Worm (Caenorhabditis elegans) whole organism, L3 larva: ENCODE data around the gene T22E5.6.

Source experiments
- aly-2 ChIP-seq: fragments of 150-350 bp; optimal IDR thresholded peaks from 2 replicates; lab custom pipeline; 2014; ENCODE audit warnings: missing biosample characterization, missing genetic modification characterization
- ceh-82 ChIP-seq: fragments of 150-350 bp; optimal IDR thresholded peaks from 2 replicates; lab custom pipeline; 2014; ENCODE audit warnings: missing biosample characterization, missing genetic modification characterization
- egl-27 ChIP-seq: sonication (generic microtip); optimal IDR thresholded peaks from 4 replicates; lab custom pipeline; 2017; ENCODE audit warnings: missing biosample characterization, missing genetic modification reagents, missing genetic modification characterization
- lin-15B ChIP-seq: fragments of 150-350 bp; optimal IDR thresholded peaks from 2 replicates; lab custom pipeline; 2014; ENCODE audit warnings: missing biosample characterization, missing genetic modification characterization
- lin-39 ChIP-seq: fragments of 150-350 bp; optimal IDR thresholded peaks from 2 replicates; lab custom pipeline; 2018; ENCODE audit warnings: missing biosample characterization, missing genetic modification reagents, missing genetic modification characterization
- mdl-1 ChIP-seq: fragments of 150-350 bp; optimal IDR thresholded peaks from 2 replicates; lab custom pipeline; 2014; ENCODE audit warnings: missing biosample characterization, missing genetic modification characterization
- nfya-1 ChIP-seq: sonication (generic microtip); optimal IDR thresholded peaks from 2 replicates; lab custom pipeline; 2017; ENCODE audit warnings: missing genetic modification characterization, mild to moderate bottlenecking, missing compliant biosample characterization, antibody characterized with exemption, moderate library complexity; ENCODE audit not compliant: insufficient read depth
- nhr-76 ChIP-seq: fragments of 150-350 bp; sonication (generic microtip); optimal IDR thresholded peaks from 5 replicates; lab custom pipeline; 2014; ENCODE audit warnings: missing biosample characterization, missing genetic modification characterization
- pqm-1 ChIP-seq: fragments of 150-350 bp; optimal IDR thresholded peaks from 2 replicates; lab custom pipeline; 2017; ENCODE audit warnings: missing biosample characterization, missing genetic modification characterization, inconsistent platforms
- sea-2 ChIP-seq: fragments of 150-350 bp; sonication (generic microtip); optimal IDR thresholded peaks from 4 replicates; lab custom pipeline; 2014; ENCODE audit warnings: missing biosample characterization, missing genetic modification reagents, missing genetic modification characterization
- unc-62 ChIP-seq: fragments of 150-350 bp; sonication (generic microtip); optimal IDR thresholded peaks from 4 replicates; lab custom pipeline; 2014; ENCODE audit warnings: missing biosample characterization, missing genetic modification reagents, missing genetic modification characterization
- ztf-4 ChIP-seq: fragments of 150-350 bp; optimal IDR thresholded peaks from 2 replicates; lab custom pipeline; 2014; ENCODE audit warnings: missing biosample characterization, missing genetic modification characterization

DNA sequence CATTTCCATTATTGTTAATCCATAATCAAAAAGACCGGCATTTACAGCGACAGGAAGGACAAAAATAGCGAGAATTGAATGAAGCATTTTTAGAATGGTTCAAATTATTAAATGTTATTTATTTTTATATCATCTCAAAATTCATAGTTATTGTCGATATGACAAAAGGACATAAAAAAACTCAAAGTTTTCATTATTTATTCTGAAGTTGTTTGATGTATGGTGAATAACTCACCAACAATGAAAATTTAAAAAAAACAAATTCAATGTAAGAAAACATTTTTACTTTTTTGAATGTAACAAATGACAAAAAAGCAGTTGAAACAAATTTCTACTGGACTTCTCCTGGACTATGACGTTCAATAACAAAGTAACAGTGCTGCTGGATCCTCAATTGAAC is 24.3 kb upstream of the T22E5.6 start, which contains the start of gene K10C2.14:
- TF ChIP-seq lin-15B (tag; lab: Kevin White, UChicago) (no peak), aly-2 (tag; lab: Kevin White, UChicago) (no peak), egl-27 (no peak), ceh-82 (tag; lab: Kevin White, UChicago) (no peak), lin-39 (tag; lab: Kevin White, UChicago) (no peak), mdl-1 (tag; lab: Kevin White, UChicago) (no peak), unc-62 (GFP tag; lab: Kevin White, UChicago) (no peak), pqm-1 (tag; lab: Kevin White, UChicago) (no peak), ztf-4 (tag; lab: Kevin White, UChicago) (no peak), nhr-76 (tag; lab: Kevin White, UChicago) (no peak), nfya-1 (tag; lab: Kevin White, UChicago) (no peak), sea-2 (GFP tag; lab: Kevin White, UChicago) (no peak)
